Worm (Caenorhabditis elegans) whole organism, L3 larva: Measurements from ENCODE around the gene F07D3.3.

Source experiments
- aly-2 ChIP-seq: fragments of 150-350 bp; optimal IDR thresholded peaks from 2 replicates; lab custom pipeline; 2014; ENCODE audit warnings: missing biosample characterization, missing genetic modification characterization
- ama-1 ChIP-seq: fragments of 150-350 bp; optimal IDR thresholded peaks from 2 replicates; lab custom pipeline; 2018
- ceh-16 ChIP-seq: sonication (generic microtip); optimal IDR thresholded peaks from 2 replicates; lab custom pipeline; 2017; ENCODE audit warnings: missing biosample characterization, missing genetic modification characterization
- ceh-9 ChIP-seq: sonication (generic microtip); optimal IDR thresholded peaks from 2 replicates; lab custom pipeline; 2018; ENCODE audit warnings: missing biosample characterization, missing genetic modification characterization
- daf-12 ChIP-seq: fragments of 150-350 bp; optimal IDR thresholded peaks from 2 replicates; lab custom pipeline; 2014; ENCODE audit warnings: missing biosample characterization, missing genetic modification reagents, missing genetic modification characterization
- egl-27 ChIP-seq: sonication (generic microtip); optimal IDR thresholded peaks from 4 replicates; lab custom pipeline; 2017; ENCODE audit warnings: missing biosample characterization, missing genetic modification reagents, missing genetic modification characterization
- egl-5 ChIP-seq: fragments of 150-350 bp; optimal IDR thresholded peaks from 2 replicates; lab custom pipeline; 2017; ENCODE audit warnings: missing biosample characterization, missing genetic modification reagents, missing genetic modification characterization, inconsistent platforms
- elt-2 ChIP-seq: sonication (generic microtip); optimal IDR thresholded peaks from 2 replicates; lab custom pipeline; 2016; ENCODE audit warnings: missing genetic modification reagents, mild to moderate bottlenecking, missing genetic modification characterization, missing compliant biosample characterization
- elt-3 ChIP-seq, 3 experiments: fragments of 150-350 bp in 1 of 3; sonication (generic microtip) in 2 of 3; optimal IDR thresholded peaks; 2 replicates in 2 of 3; 4 replicates in 1 of 3; lab custom pipeline; 2014 to 2017; ENCODE audit warnings: missing biosample characterization in 3 of 3, missing genetic modification characterization in 3 of 3
- eor-1 ChIP-seq, 2 experiments: fragments of 150-350 bp; optimal IDR thresholded peaks; 2 replicates each; lab custom pipeline; 2014 to 2018; ENCODE audit warnings: missing biosample characterization in 2 of 2, missing genetic modification characterization in 2 of 2
- fkh-10 ChIP-seq: sonication (generic microtip); optimal IDR thresholded peaks from 2 replicates; lab custom pipeline; 2017; ENCODE audit warnings: missing biosample characterization, missing genetic modification reagents, missing genetic modification characterization
- fkh-2 ChIP-seq: fragments of 150-350 bp; optimal IDR thresholded peaks from 2 replicates; lab custom pipeline; 2014; ENCODE audit warnings: missing biosample characterization, missing genetic modification reagents, missing genetic modification characterization
- fos-1 ChIP-seq: fragments of 150-350 bp; optimal IDR thresholded peaks from 2 replicates; lab custom pipeline; 2014; ENCODE audit warnings: missing biosample characterization, missing genetic modification characterization
- hmg-11 ChIP-seq: sonication (generic microtip); optimal IDR thresholded peaks from 2 replicates; lab custom pipeline; 2016; ENCODE audit warnings: missing genetic modification characterization, missing compliant biosample characterization
- jun-1 ChIP-seq: fragments of 150-350 bp; optimal IDR thresholded peaks from 2 replicates; lab custom pipeline; 2014; ENCODE audit warnings: missing biosample characterization, missing genetic modification reagents, missing genetic modification characterization
- lin-15B ChIP-seq: fragments of 150-350 bp; optimal IDR thresholded peaks from 2 replicates; lab custom pipeline; 2014; ENCODE audit warnings: missing biosample characterization, missing genetic modification characterization
- mdl-1 ChIP-seq: fragments of 150-350 bp; optimal IDR thresholded peaks from 2 replicates; lab custom pipeline; 2014; ENCODE audit warnings: missing biosample characterization, missing genetic modification characterization
- nhr-12 ChIP-seq: fragments of 150-350 bp; optimal IDR thresholded peaks from 2 replicates; lab custom pipeline; 2014; ENCODE audit warnings: missing biosample characterization, missing genetic modification characterization
- nhr-23 ChIP-seq: fragments of 150-350 bp; optimal IDR thresholded peaks from 2 replicates; lab custom pipeline; 2014; ENCODE audit warnings: missing biosample characterization, missing genetic modification reagents, missing genetic modification characterization
- nhr-237 ChIP-seq: fragments of 150-350 bp; optimal IDR thresholded peaks from 2 replicates; lab custom pipeline; 2014; ENCODE audit warnings: missing biosample characterization, missing genetic modification characterization
- nhr-43 ChIP-seq: sonication (generic microtip); optimal IDR thresholded peaks from 2 replicates; lab custom pipeline; 2016; ENCODE audit warnings: mild to moderate bottlenecking, missing genetic modification characterization, missing compliant biosample characterization; ENCODE audit not compliant: poor library complexity, severe bottlenecking
- nhr-67 ChIP-seq: fragments of 150-350 bp; optimal IDR thresholded peaks from 2 replicates; lab custom pipeline; 2014; ENCODE audit warnings: missing biosample characterization, missing genetic modification characterization
- nhr-76 ChIP-seq: fragments of 150-350 bp; sonication (generic microtip); optimal IDR thresholded peaks from 5 replicates; lab custom pipeline; 2014; ENCODE audit warnings: missing biosample characterization, missing genetic modification characterization
- nhr-77 ChIP-seq: fragments of 150-350 bp; optimal IDR thresholded peaks from 2 replicates; lab custom pipeline; 2014; ENCODE audit warnings: missing biosample characterization, missing genetic modification characterization
- pha-4 ChIP-seq: fragments of 150-350 bp; optimal IDR thresholded peaks from 2 replicates; lab custom pipeline; 2014; ENCODE audit warnings: missing biosample characterization, missing genetic modification reagents, missing genetic modification characterization
- sea-2 ChIP-seq: fragments of 150-350 bp; sonication (generic microtip); optimal IDR thresholded peaks from 4 replicates; lab custom pipeline; 2014; ENCODE audit warnings: missing biosample characterization, missing genetic modification reagents, missing genetic modification characterization
- skn-1 ChIP-seq: fragments of 150-350 bp; optimal IDR thresholded peaks from 2 replicates; lab custom pipeline; 2014; ENCODE audit warnings: missing biosample characterization, missing genetic modification characterization
- snpc-4 ChIP-seq: fragments of 150-350 bp; optimal IDR thresholded peaks from 2 replicates; lab custom pipeline; 2014; ENCODE audit warnings: missing biosample characterization, missing genetic modification characterization
- tbx-2 ChIP-seq: sonication (generic microtip); optimal IDR thresholded peaks from 2 replicates; lab custom pipeline; 2016; ENCODE audit warnings: mild to moderate bottlenecking, missing genetic modification characterization, missing compliant biosample characterization
- unc-39 ChIP-seq: sonication (generic microtip); optimal IDR thresholded peaks from 4 replicates; lab custom pipeline; 2017; ENCODE audit warnings: missing biosample characterization, missing genetic modification characterization
- zag-1 ChIP-seq: fragments of 150-350 bp; optimal IDR thresholded peaks from 2 replicates; lab custom pipeline; 2014; ENCODE audit warnings: missing biosample characterization, missing genetic modification characterization
- ztf-11 ChIP-seq: fragments of 150-350 bp; optimal IDR thresholded peaks from 2 replicates; lab custom pipeline; 2014; ENCODE audit warnings: missing biosample characterization, missing genetic modification characterization
- ztf-4 ChIP-seq: fragments of 150-350 bp; optimal IDR thresholded peaks from 2 replicates; lab custom pipeline; 2014; ENCODE audit warnings: missing biosample characterization, missing genetic modification characterization

Gene F07D3.3

DNA sequence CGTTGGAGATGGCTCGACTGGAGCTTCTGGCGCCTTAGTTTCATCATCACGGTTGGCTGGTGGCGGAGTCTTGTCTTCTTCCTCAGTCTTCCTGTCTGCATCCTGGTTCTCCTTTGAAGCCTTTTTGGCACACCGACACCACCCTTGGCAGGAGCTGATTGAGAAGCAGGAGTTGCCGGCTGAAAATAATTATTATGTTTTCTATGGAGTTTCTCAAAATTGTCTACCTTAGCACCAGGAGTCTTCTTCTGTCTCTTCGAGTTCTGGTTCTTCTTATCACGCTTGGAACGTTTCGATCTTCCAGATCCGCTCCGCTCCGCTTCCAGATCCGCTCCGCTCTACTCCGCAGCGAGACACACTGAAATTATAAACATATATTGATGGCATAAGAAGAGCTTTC, 18.1 kb upstream of the F07D3.3 start, which contains the start of gene K06A4.6:
Gene K06A4.6 (minus strand): TSS at position 101 of the 400 bp plus-strand sequence.
- no peak for TF ChIP-seq ceh-16 (tag; lab: Kevin White, UChicago)
- no peak for TF ChIP-seq daf-12
- no peak for TF ChIP-seq nhr-23 (tag; lab: Kevin White, UChicago)

DNA sequence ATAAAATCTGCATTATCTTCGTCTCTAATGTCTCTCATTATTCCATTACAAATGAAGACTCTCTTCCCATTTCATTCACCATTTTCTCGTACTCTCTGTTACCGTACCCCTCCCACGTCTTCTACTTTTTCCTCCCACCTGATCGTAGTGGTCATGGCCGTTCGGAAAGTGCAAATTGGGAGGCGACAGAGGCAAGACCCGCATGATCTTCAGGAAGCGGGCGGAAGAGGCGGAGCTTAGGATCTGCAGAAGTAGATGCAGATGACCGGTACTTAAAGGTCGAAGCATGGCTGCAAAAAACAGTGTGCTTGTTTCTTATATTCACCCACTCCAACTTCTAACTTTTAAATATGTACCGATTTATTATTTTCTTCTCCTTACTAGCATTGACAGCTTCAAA, 15.4 kb upstream of the F07D3.3 start, which contains the start of gene nas-3:
Gene nas-3 (plus strand): TSS at position 301 of the 400 bp plus-strand sequence.
- TF ChIP-seq unc-39 (tag; lab: Kevin White, UChicago), result no peak
- no peak for TF ChIP-seq nhr-76 (tag; lab: Kevin White, UChicago)
- TF ChIP-seq egl-5 (tag; lab: Kevin White, UChicago), result no peak
- no peak for TF ChIP-seq egl-27 (tag; lab: Kevin White, UChicago)
- no peak for TF ChIP-seq tbx-2 (tag; lab: Kevin White, UChicago)
- no peak for TF ChIP-seq jun-1 (tag; lab: Kevin White, UChicago)
- no peak for TF ChIP-seq elt-3 (tag; optimal IDR thresholded peaks at IDR 0.05; lab: Kevin White, UChicago)
- no peak for TF ChIP-seq daf-12
- no peak for TF ChIP-seq mdl-1 (tag; lab: Kevin White, UChicago)
- no peak for TF ChIP-seq ceh-9 (tag; lab: Kevin White, UChicago)
- no peak for TF ChIP-seq ztf-4
- no peak for TF ChIP-seq snpc-4
- no peak for TF ChIP-seq aly-2
- TF ChIP-seq fkh-10 (GFP tag; lab: Kevin White, UChicago), result no peak
- no peak for TF ChIP-seq nhr-237
- no peak for TF ChIP-seq elt-2 (tag; lab: Kevin White, UChicago)

DNA sequence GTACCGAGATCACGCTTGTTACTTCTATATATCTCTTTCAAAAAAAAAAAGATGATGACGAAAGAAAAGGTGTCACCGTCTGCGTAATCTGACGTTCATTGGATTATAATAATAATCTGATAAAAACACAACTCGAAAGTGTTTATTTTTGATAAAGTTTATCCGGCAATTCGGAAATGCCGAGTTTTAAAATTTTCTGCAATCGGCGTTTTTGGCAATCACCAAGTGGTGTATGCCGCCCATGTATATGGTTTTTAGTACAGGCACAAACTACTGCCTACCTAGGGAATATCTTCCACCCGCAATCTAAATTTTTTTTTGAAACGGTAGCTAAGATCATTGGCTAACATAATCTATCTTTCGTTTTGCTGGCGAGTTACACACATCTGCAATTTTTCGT, 11.4 kb upstream of the F07D3.3 start:
- TF ChIP-seq eor-1 (tag; optimal IDR thresholded peaks at IDR 0.05; lab: Kevin White, UChicago), result no peak
- no peak for TF ChIP-seq ztf-4
- TF ChIP-seq skn-1 (tag; lab: Kevin White, UChicago), result no peak
- TF ChIP-seq hmg-11 (tag; lab: Kevin White, UChicago), result no peak
- no peak for TF ChIP-seq nhr-77 (tag; lab: Kevin White, UChicago)

- TF ChIP-seq lin-15B (tag; lab: Kevin White, UChicago), result no peak
- no peak for TF ChIP-seq zag-1
Measured at ce11 chrV:9471675-9472074, 9.2 kb upstream of the F07D3.3 start, which contains the start of gene flp-6. flp-6 (plus strand) TSS chrV:9471975.

- no peak for TF ChIP-seq zag-1
- no peak for TF ChIP-seq ceh-16 (tag; lab: Kevin White, UChicago)
- TF ChIP-seq hmg-11 (tag; lab: Kevin White, UChicago), result no peak
- no peak for TF ChIP-seq elt-2 (tag; lab: Kevin White, UChicago)
- TF ChIP-seq pha-4 (tag; lab: Kevin White, UChicago), result no peak
- no peak for TF ChIP-seq sea-2 (GFP tag; lab: Kevin White, UChicago)
- no peak for TF ChIP-seq tbx-2 (tag; lab: Kevin White, UChicago)
- no peak for TF ChIP-seq snpc-4
- no peak for TF ChIP-seq nhr-12
- TF ChIP-seq nhr-43 (tag; lab: Kevin White, UChicago), result no peak
- no peak for TF ChIP-seq nhr-67
- no peak for TF ChIP-seq fos-1 (tag; lab: Kevin White, UChicago)
- TF ChIP-seq eor-1 (tag; optimal IDR thresholded peaks at IDR 0.05; lab: Kevin White, UChicago), result no peak
- TF ChIP-seq ztf-11 (tag; lab: Kevin White, UChicago), result no peak
- TF ChIP-seq daf-12, result no peak
- TF ChIP-seq unc-39 (tag; lab: Kevin White, UChicago), result no peak
- no peak for TF ChIP-seq aly-2
- TF ChIP-seq, all 47 proteins: peak for 0
Measured at ce11 chrV:9465529-9465928, 3.0 kb upstream of the F07D3.3 start.

DNA sequence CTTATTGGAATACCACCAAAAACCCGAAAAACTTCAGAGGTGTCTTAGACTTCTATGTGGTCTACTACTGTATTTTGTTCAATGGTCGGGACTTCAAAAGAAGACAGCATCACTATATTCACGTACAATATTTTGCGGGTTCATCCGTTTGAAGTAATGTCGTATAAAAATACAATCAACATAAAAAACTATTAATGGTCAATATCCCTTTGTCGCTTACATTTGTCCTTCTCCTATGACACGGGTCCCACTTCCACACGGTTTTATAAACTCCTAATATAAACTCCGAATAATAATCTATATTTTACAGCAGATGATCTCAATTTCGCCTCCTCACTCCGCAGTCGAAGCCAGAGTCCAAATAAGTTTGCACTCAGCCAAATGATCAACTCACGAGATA, 5.0 kb downstream of the F07D3.3 start:
- TF ChIP-seq unc-39 (tag; lab: Kevin White, UChicago) (no peak), nhr-12 (no peak), nhr-77 (tag; lab: Kevin White, UChicago) (no peak), fkh-2 (tag; lab: Kevin White, UChicago) (no peak), jun-1 (tag; lab: Kevin White, UChicago) (no peak), ama-1 (lab: Kevin White, UChicago) (no peak)
